Worm (Caenorhabditis elegans): ENCODE measurements around the gene dhs-21.

DNA sequence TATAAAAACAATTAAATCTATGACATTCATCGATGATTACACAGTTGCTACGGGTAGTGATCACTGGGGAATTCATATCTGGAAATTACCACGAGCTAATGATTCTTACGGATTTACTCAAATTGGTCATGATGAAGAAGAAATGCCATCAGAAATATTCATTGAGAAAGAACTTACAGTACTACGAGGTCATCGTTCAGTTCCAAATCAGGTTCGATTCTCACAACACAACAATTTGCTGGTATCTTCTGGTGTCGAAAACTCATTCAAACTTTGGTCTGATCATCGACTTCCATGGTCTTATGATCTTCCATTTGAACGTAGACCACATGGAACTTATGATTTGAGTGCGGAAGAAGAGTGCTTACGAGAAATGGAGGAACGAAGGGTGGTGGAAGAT, 26.9 kb downstream of the dhs-21 start:
- TF ChIP-seq ztf-23 (GFP tag; IDR thresholded peaks at IDR 0.05) (no peak), flt-1 (GFP tag; IDR thresholded peaks at IDR 0.05) (no peak), tab-1 (GFP tag; IDR thresholded peaks at IDR 0.05) (no peak), ztf-29 (GFP tag; IDR thresholded peaks at IDR 0.05) (no peak)

Data from whole organism, midembryonic.